Worm (Caenorhabditis elegans): ENCODE results near the gene F58G6.3.

DNA sequence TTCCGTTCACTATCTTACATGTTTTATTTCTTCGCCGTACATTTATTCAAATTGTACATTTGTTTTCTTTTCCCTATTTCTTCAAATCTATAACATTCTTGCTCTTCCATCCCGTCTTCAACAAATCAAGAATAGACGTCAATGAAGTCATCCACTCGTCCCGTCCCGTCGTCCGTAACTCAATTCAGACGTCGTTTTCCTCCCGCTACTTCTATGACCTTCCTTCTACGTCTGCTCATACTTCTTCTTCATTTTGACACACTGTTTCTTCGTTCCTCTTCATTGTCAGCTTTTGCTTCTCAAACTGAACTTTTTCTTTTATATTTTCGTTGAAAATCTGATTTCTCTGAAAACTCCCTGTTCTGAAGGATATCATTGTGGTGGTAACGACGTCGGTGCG, 6.7 kb downstream of the F58G6.3 start:
- TF ChIP-seq hnd-1 (tag; optimal IDR thresholded peaks at IDR 0.05) (no peak), aly-1 (tag; optimal IDR thresholded peaks at IDR 0.05) (no peak), flt-1 (GFP tag; IDR thresholded peaks at IDR 0.05) (no peak), ama-1 (optimal IDR thresholded peaks at IDR 0.05) (no peak), F13C5.2 (tag; optimal IDR thresholded peaks at IDR 0.05) (no peak), tra-4 (tag; optimal IDR thresholded peaks at IDR 0.05) (no peak), ceh-36 (tag; optimal IDR thresholded peaks at IDR 0.05) (no peak), ets-7 (tag; optimal IDR thresholded peaks at IDR 0.05) (no peak), tbx-37 (GFP tag; conservative IDR thresholded peaks at IDR 0.05) (no peak), ceh-13 (GFP tag; optimal IDR thresholded peaks at IDR 0.05) (no peak), hmg-4 (GFP tag; optimal IDR thresholded peaks at IDR 0.05) (no peak)

Measured in whole organism, early embryonic.